Fruit fly (Drosophila melanogaster) whole organism, prepupa: ENCODE results near the gene mus101.

Experiments used
- CG10631 ChIP-seq: fragments of 200-800 bp; sonication (Bioruptor generic); optimal IDR thresholded peaks from 2 replicates; lab custom pipeline; 2016; ENCODE audit warnings: missing biosample characterization, missing genetic modification characterization
- CG10669 ChIP-seq: fragments of 200-800 bp; sonication (Bioruptor generic); optimal IDR thresholded peaks from 3 replicates; lab custom pipeline; 2018; ENCODE audit warnings: missing biosample characterization, mild to moderate bottlenecking, missing genetic modification characterization, moderate library complexity
- CG11762 ChIP-seq: fragments of 200-800 bp; sonication (Bioruptor generic); optimal IDR thresholded peaks from 3 replicates; lab custom pipeline; 2016; ENCODE audit warnings: missing biosample characterization, missing genetic modification characterization; ENCODE audit not compliant: insufficient read depth
- CG1621 ChIP-seq: fragments of 200-800 bp; sonication (Bioruptor generic); optimal IDR thresholded peaks from 3 replicates; lab custom pipeline; 2018; ENCODE audit warnings: missing biosample characterization, mild to moderate bottlenecking, missing genetic modification characterization
- CG16779 ChIP-seq: fragments of 200-800 bp; sonication (Bioruptor generic); optimal IDR thresholded peaks from 3 replicates; lab custom pipeline; 2017; ENCODE audit warnings: missing biosample characterization, mild to moderate bottlenecking, missing genetic modification characterization
- CG3032 ChIP-seq: fragments of 200-800 bp; optimal IDR thresholded peaks from 2 replicates; lab custom pipeline; 2019; ENCODE audit warnings: missing biosample characterization, mild to moderate bottlenecking, missing genetic modification characterization, moderate library complexity
- CG31627 ChIP-seq: fragments of 200-800 bp; sonication (Bioruptor generic); optimal IDR thresholded peaks from 3 replicates; lab custom pipeline; 2016; ENCODE audit warnings: missing biosample characterization, missing genetic modification characterization
- CG3919 ChIP-seq: fragments of 200-800 bp; sonication (Bioruptor generic); optimal IDR thresholded peaks from 3 replicates; lab custom pipeline; 2016; ENCODE audit warnings: missing biosample characterization, missing genetic modification characterization
- CG4318 ChIP-seq: fragments of 200-800 bp; sonication (Bioruptor generic); optimal IDR thresholded peaks from 3 replicates; lab custom pipeline; 2017; ENCODE audit warnings: missing biosample characterization, mild to moderate bottlenecking, missing genetic modification characterization
- CG6854 ChIP-seq: fragments of 200-800 bp; sonication (Bioruptor generic); optimal IDR thresholded peaks from 2 replicates; lab custom pipeline; 2017; ENCODE audit warnings: missing biosample characterization, mild to moderate bottlenecking, missing genetic modification characterization
- CG7368 ChIP-seq: fragments of 200-800 bp; sonication (Bioruptor generic); optimal IDR thresholded peaks from 3 replicates; lab custom pipeline; 2016; ENCODE audit warnings: missing biosample characterization, missing genetic modification characterization
- CG8119 ChIP-seq: fragments of 200-800 bp; sonication (Bioruptor generic); IDR thresholded peaks from 3 replicates; pipeline ENCODE4 v1.3.6; 2022; ENCODE audit warnings: missing biosample characterization, missing genetic modification characterization
- CG8319 ChIP-seq: fragments of 200-800 bp; sonication (Bioruptor generic); optimal IDR thresholded peaks from 3 replicates; lab custom pipeline; 2016; ENCODE audit warnings: missing biosample characterization, missing genetic modification characterization
- CG8632 ChIP-seq: fragments of 200-800 bp; sonication (Bioruptor generic); optimal IDR thresholded peaks from 3 replicates; lab custom pipeline; 2016; ENCODE audit warnings: missing biosample characterization, missing genetic modification characterization
- Eip78C ChIP-seq: fragments of 200-800 bp; sonication (Bioruptor generic); peaks from one replicate; lab custom pipeline; 2016; ENCODE audit warnings: missing biosample characterization, missing genetic modification characterization
- Gug ChIP-seq: fragments of 200-800 bp; sonication (Bioruptor generic); IDR thresholded peaks from 2 replicates; pipeline ENCODE4 v1.3.6; 2022; ENCODE audit warnings: missing biosample characterization, missing genetic modification characterization
- Lpt ChIP-seq: fragments of 200-800 bp; sonication (Bioruptor generic); optimal IDR thresholded peaks from 3 replicates; lab custom pipeline; 2016; ENCODE audit warnings: missing biosample characterization, missing genetic modification characterization
- Met ChIP-seq: fragments of 200-800 bp; sonication (Bioruptor generic); optimal IDR thresholded peaks from 3 replicates; lab custom pipeline; 2016; ENCODE audit warnings: missing biosample characterization, missing genetic modification characterization
- OdsH ChIP-seq: fragments of 200-800 bp; sonication (Bioruptor generic); optimal IDR thresholded peaks from 3 replicates; lab custom pipeline; 2016; ENCODE audit warnings: missing biosample characterization, missing genetic modification characterization
- Smox ChIP-seq: fragments of 200-800 bp; sonication (Bioruptor generic); optimal IDR thresholded peaks from 3 replicates; lab custom pipeline; 2016; ENCODE audit warnings: missing biosample characterization, missing genetic modification characterization
- Sox102F ChIP-seq: fragments of 200-800 bp; sonication (Bioruptor generic); optimal IDR thresholded peaks from 2 replicates; lab custom pipeline; 2016; ENCODE audit warnings: missing biosample characterization, mild to moderate bottlenecking, missing genetic modification characterization
- Sox14 ChIP-seq: fragments of 200-800 bp; sonication (Bioruptor generic); optimal IDR thresholded peaks from 3 replicates; lab custom pipeline; 2016; ENCODE audit warnings: missing biosample characterization, missing genetic modification characterization
- Sox15 ChIP-seq: fragments of 200-800 bp; sonication (Bioruptor generic); optimal IDR thresholded peaks from 3 replicates; lab custom pipeline; 2016; ENCODE audit warnings: missing biosample characterization, missing genetic modification characterization
- achi ChIP-seq: fragments of 200-800 bp; sonication (Bioruptor generic); optimal IDR thresholded peaks from 3 replicates; lab custom pipeline; 2016; ENCODE audit warnings: missing biosample characterization, missing genetic modification characterization
- cyc ChIP-seq: fragments of 200-800 bp; sonication (Bioruptor generic); optimal IDR thresholded peaks from 3 replicates; lab custom pipeline; 2016; ENCODE audit warnings: missing biosample characterization, missing genetic modification characterization
- dac ChIP-seq: fragments of 200-800 bp; sonication (Bioruptor generic); optimal IDR thresholded peaks from 2 replicates; lab custom pipeline; 2017; ENCODE audit warnings: missing biosample characterization, mild to moderate bottlenecking, missing genetic modification characterization
- eg ChIP-seq: fragments of 200-800 bp; sonication (Bioruptor generic); IDR thresholded peaks from 3 replicates; pipeline ENCODE4 v1.3.6; 2022; ENCODE audit warnings: missing biosample characterization, missing genetic modification characterization
- fd59A ChIP-seq: fragments of 200-800 bp; sonication (Bioruptor generic); optimal IDR thresholded peaks from 2 replicates; lab custom pipeline; 2017; ENCODE audit warnings: missing biosample characterization, mild to moderate bottlenecking, missing genetic modification characterization, missing genetic modification reagents
- fkh ChIP-seq: fragments of 200-800 bp; sonication (Bioruptor generic); optimal IDR thresholded peaks from 3 replicates; lab custom pipeline; 2017; ENCODE audit warnings: missing biosample characterization, mild to moderate bottlenecking, missing genetic modification characterization, moderate library complexity
- lz ChIP-seq: fragments of 200-800 bp; sonication (Bioruptor generic); optimal IDR thresholded peaks from 3 replicates; lab custom pipeline; 2016; ENCODE audit warnings: missing biosample characterization, missing genetic modification characterization
- pdm3 ChIP-seq: fragments of 200-800 bp; sonication (Bioruptor generic); optimal IDR thresholded peaks from 3 replicates; lab custom pipeline; 2016; ENCODE audit warnings: missing biosample characterization, missing genetic modification characterization
- spab ChIP-seq: fragments of 200-800 bp; sonication (Bioruptor generic); optimal IDR thresholded peaks from 2 replicates; lab custom pipeline; 2017; ENCODE audit warnings: missing biosample characterization, mild to moderate bottlenecking, missing genetic modification characterization, missing genetic modification reagents
- ss ChIP-seq, 2 experiments: fragments of 200-800 bp; sonication (Bioruptor generic); optimal IDR thresholded peaks; 2 replicates in 1 of 2; 3 replicates in 1 of 2; lab custom pipeline; 2017 to 2018; ENCODE audit warnings: mild to moderate bottlenecking in 2 of 2, missing biosample characterization in 2 of 2, missing genetic modification characterization in 2 of 2, moderate library complexity in 1 of 2
- svp ChIP-seq: fragments of 200-800 bp; sonication (Bioruptor generic); peaks from one replicate; lab custom pipeline; 2016; ENCODE audit warnings: missing biosample characterization, missing genetic modification characterization
- topi ChIP-seq: fragments of 200-800 bp; sonication (Bioruptor generic); optimal IDR thresholded peaks from 3 replicates; lab custom pipeline; 2016; ENCODE audit warnings: missing biosample characterization, missing genetic modification characterization
- vri ChIP-seq: fragments of 200-800 bp; sonication (Bioruptor generic); optimal IDR thresholded peaks from 3 replicates; lab custom pipeline; 2016; ENCODE audit warnings: missing biosample characterization, mild to moderate bottlenecking, missing genetic modification characterization

mus101 gene

DNA sequence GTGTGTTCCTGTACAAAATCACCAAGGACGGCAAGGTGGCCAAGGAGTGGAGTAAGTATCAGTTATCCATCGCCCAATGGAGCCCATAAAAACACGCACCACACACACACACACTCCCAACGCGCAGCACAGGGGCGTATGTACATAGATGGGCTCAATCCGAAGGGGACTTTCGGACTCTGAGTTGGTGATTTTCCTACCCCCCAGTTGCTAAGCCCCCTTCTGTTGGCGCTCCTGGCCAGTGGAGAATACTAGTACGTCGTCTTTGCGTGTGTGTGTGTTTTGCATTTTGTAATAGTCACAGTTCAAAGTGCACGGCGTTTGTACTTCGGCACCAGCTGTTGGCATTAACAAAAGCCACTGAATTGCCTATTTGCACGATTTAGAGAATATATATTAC, 18.0 kb downstream of the mus101 start (continued):
- TF ChIP-seq CG11762 (GFP tag; lab: Kevin White, UChicago) (peak; percentile 63), eg (GFP tag; lab: Robert Waterston, UW) (peak; percentile 94), Lpt (GFP tag; lab: Kevin White, UChicago) (peak; percentile 76), Met (GFP tag; lab: Kevin White, UChicago) (peak; percentile 69), OdsH (GFP tag; lab: Kevin White, UChicago) (peak; percentile 85), fd59A (GFP tag; lab: Kevin White, UChicago) (peak; percentile 66), Smox (GFP tag; lab: Kevin White, UChicago) (peak; percentile 68), Sox102F (GFP tag; lab: Kevin White, UChicago) (peak; percentile 64), cyc (GFP tag; lab: Kevin White, UChicago) (peak; percentile 75), CG3919 (GFP tag; lab: Kevin White, UChicago) (peak; percentile 87), CG10631 (GFP tag; lab: Kevin White, UChicago) (peak; percentile 80), fkh (GFP tag; lab: Kevin White, UChicago) (peak; percentile 13), lz (GFP tag; lab: Kevin White, UChicago) (peak; percentile 79)

DNA sequence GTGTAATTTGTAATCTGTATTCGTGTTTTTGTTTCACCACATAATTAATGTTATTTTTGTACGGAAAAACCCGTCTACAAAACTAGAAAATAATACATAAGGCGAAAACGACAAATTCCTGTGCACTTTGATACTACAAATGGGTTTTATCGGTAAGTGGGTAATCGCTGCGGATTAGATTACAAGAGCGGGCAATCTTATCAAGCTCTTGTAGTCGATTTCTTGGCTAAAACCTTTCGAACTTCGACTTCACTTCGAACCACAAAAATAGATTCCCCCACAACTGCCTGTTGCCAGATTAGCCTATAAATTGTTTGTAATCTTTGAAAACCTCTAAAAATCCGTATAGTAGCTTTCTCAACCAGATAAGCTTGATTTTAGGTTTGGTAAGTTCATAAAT, 18.9 kb downstream of the mus101 start:
- TF ChIP-seq vri (peak; percentile 6), CG10669 (GFP tag; lab: Kevin White, UChicago) (no peak), eg (GFP tag; lab: Robert Waterston, UW) (no peak), Met (GFP tag; lab: Kevin White, UChicago) (no peak), spab (GFP tag; lab: Kevin White, UChicago) (no peak), pdm3 (no peak)

DNA sequence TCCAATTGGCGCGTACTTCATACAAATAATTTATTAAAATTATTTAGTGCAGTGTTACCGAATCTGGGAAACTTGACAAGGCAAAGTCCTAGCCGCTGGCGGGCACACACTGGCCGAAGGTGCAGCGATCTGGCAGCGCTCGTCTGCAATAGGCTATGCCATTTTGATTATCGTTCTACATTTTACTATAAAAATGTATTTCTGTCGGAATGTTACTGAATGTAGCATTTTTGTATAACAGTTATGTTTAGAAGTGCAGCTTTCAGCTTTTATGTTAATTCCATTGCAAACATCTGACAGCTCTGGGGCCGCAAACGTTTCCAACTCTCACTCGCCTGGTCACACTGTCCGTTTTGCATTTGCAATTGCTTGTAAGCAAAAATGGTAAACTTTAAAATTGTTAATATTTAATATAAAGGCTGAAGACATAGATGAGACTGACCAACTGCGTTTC, 22.6 kb downstream of the mus101 start, which contains the start of gene Grip91:
Gene Grip91 (minus strand): TSS at position 85 of the 454 bp plus-strand sequence.
- no peak for TF ChIP-seq pdm3
- TF ChIP-seq CG16779 (tag; lab: Kevin White, UChicago), result no peak
- no peak for TF ChIP-seq CG4318 (GFP tag; lab: Kevin White, UChicago)
- TF ChIP-seq lz (GFP tag; lab: Kevin White, UChicago), result no peak
- TF ChIP-seq eg (GFP tag; lab: Robert Waterston, UW), result no peak
- TF ChIP-seq CG6854 (GFP tag; lab: Kevin White, UChicago), result no peak
- TF ChIP-seq Sox102F (GFP tag; lab: Kevin White, UChicago), result no peak
- no peak for TF ChIP-seq CG8319 (GFP tag; lab: Kevin White, UChicago)
- no peak for TF ChIP-seq CG1621 (tag; lab: Kevin White, UChicago)
- peak; percentile 35 for TF ChIP-seq Sox14 (GFP tag; lab: Kevin White, UChicago)
- peak; percentile 2 for TF ChIP-seq CG31627 (GFP tag; lab: Kevin White, UChicago)
- no peak for TF ChIP-seq CG8632
- TF ChIP-seq Sox15 (GFP tag; lab: Kevin White, UChicago), result no peak
- no peak for TF ChIP-seq CG8119
- no peak for TF ChIP-seq CG7368
- TF ChIP-seq dac (GFP tag; lab: Kevin White, UChicago), result no peak
- TF ChIP-seq ss (GFP tag; optimal IDR thresholded peaks at IDR 0.05; lab: Kevin White, UChicago), result peak in 1 of 2 experiments; percentile 4
- no peak for TF ChIP-seq Gug (GFP tag; lab: Robert Waterston, UW)
- TF ChIP-seq CG3919 (GFP tag; lab: Kevin White, UChicago), result no peak
- TF ChIP-seq Eip78C (GFP tag; lab: Kevin White, UChicago), result peak; percentile 60
- TF ChIP-seq achi, result peak; percentile 51
- peak; percentile 51 for TF ChIP-seq svp (GFP tag; lab: Kevin White, UChicago)
- TF ChIP-seq CG3032 (tag; lab: Kevin White, UChicago), result no peak
- TF ChIP-seq spab (GFP tag; lab: Kevin White, UChicago), result no peak
- TF ChIP-seq CG10669 (GFP tag; lab: Kevin White, UChicago), result no peak
- no peak for TF ChIP-seq fd59A (GFP tag; lab: Kevin White, UChicago)
- TF ChIP-seq cyc (GFP tag; lab: Kevin White, UChicago), result no peak
- peak; percentile 6 for TF ChIP-seq topi (GFP tag; lab: Kevin White, UChicago)
